Worm (Caenorhabditis elegans): Measurements from ENCODE around the gene gbb-1.

ce11 chrX:2942327-2942726, 15.4 kb upstream of the gbb-1 start:
- TF ChIP-seq nhr-90 (tag; optimal IDR thresholded peaks at IDR 0.05) (no peak), unc-62 (GFP tag; optimal IDR thresholded peaks at IDR 0.05) (no peak), B0336.3 (GFP tag; IDR thresholded peaks at IDR 0.05) (no peak), snpc-4 (GFP tag; optimal IDR thresholded peaks at IDR 0.05) (no peak), snpc-4 (tag; optimal IDR thresholded peaks at IDR 0.05) (peak in 2 of 4 experiments; percentile 41 to 60), ztf-25 (GFP tag; IDR thresholded peaks at IDR 0.05) (no peak), F52B5.7 (tag; optimal IDR thresholded peaks at IDR 0.05) (no peak), rpc-1 (optimal IDR thresholded peaks at IDR 0.05) (no peak), rpc-1 (tag; optimal IDR thresholded peaks at IDR 0.05) (no peak), nfya-1 (tag; optimal IDR thresholded peaks at IDR 0.05; ENCODE audit: borderline replicate concordance, insufficient read depth) (no peak), zfh-2 (GFP tag; conservative IDR thresholded peaks at IDR 0.05) (peak; percentile 82), hlh-26 (GFP tag; conservative IDR thresholded peaks at IDR 0.05) (no peak), him-1 (tag; optimal IDR thresholded peaks at IDR 0.05) (no peak), nfya-2 (GFP tag; IDR thresholded peaks at IDR 0.05) (no peak), F57A8.1 (GFP tag; optimal IDR thresholded peaks at IDR 0.05) (no peak), aptf-3 (GFP tag; IDR thresholded peaks at IDR 0.05) (no peak)
